Worm (Caenorhabditis elegans) whole organism, young adult: ENCODE results near the gene ruvb-1.

ENCODE experiments used
- Y56A3A.18 ChIP-seq: fragments of 200-800 bp; sonication (Bioruptor generic); IDR thresholded peaks from 2 replicates; pipeline ENCODE4 v1.3.6; 2022; ENCODE audit warnings: missing genetic modification reagents, missing genetic modification characterization, missing compliant biosample characterization
- Y95B8A.8 ChIP-seq: fragments of 200-800 bp; sonication (Bioruptor generic); IDR thresholded peaks from 2 replicates; pipeline ENCODE4 v1.3.6; 2022; ENCODE audit warnings: missing genetic modification reagents, missing genetic modification characterization, missing compliant biosample characterization
- ama-1 ChIP-seq, 3 experiments: fragments of 150-350 bp in 1 of 3; sonication (generic microtip) in 2 of 3; optimal IDR thresholded peaks; 2 replicates each; lab custom pipeline; 2014 to 2018; ENCODE audit warnings: missing biosample characterization in 2 of 3, missing genetic modification characterization in 2 of 3, missing genetic modification reagents in 2 of 3
- hlh-12 ChIP-seq: sonication (generic microtip); optimal IDR thresholded peaks from 2 replicates; lab custom pipeline; 2016; ENCODE audit warnings: missing genetic modification characterization, missing compliant biosample characterization
- snpc-4 ChIP-seq, 5 experiments: fragments of 150-350 bp in 1 of 5; sonication (generic microtip) in 4 of 5; optimal IDR thresholded peaks; 2 replicates each; lab custom pipeline; 2014 to 2018; ENCODE audit warnings: missing genetic modification characterization in 5 of 5, missing biosample characterization in 3 of 5, antibody characterized with exemption in 2 of 5, mild to moderate bottlenecking in 2 of 5, missing compliant biosample characterization in 2 of 5, missing genotype in 2 of 5, moderate library complexity in 2 of 5, missing genetic modification reagents in 1 of 5
- tbx-9 ChIP-seq: sonication (generic microtip); optimal IDR thresholded peaks from 2 replicates; lab custom pipeline; 2016; ENCODE audit warnings: borderline replicate concordance, missing genetic modification characterization, inconsistent platforms, missing compliant biosample characterization

DNA sequence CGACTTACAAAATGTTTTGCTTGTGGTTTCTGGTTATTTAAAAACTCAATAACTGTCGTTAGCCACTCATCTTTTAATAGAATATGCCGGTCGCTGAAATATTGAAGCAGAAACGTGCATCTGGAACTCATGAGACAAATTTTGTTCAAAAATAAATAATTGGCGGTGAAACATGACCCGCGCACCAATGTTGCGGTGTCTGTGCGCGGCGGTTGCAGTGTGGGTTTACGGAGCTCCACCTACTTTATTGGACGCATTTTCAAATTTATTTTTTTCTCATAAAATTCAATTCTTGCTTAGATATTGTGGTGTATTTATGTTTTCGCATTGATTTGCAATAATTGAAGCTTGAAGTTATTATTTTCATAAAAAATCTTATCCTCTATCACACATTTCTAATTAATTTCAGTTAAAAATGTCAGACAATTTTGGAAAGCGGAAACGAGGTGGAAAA lies 50.0 kb downstream of the ruvb-1 start, which contains the start of the genes rmh-2 and suds-3:
- TF ChIP-seq ama-1 (optimal IDR thresholded peaks at IDR 0.05; lab: Kevin White, UChicago) (no peak), ama-1 (GFP tag; optimal IDR thresholded peaks at IDR 0.05; lab: Kevin White, UChicago) (no peak), Y56A3A.18 (no peak), Y95B8A.8 (GFP tag; lab: Robert Waterston, UW) (no peak), tbx-9 (tag; lab: Kevin White, UChicago) (no peak), hlh-12 (tag; lab: Kevin White, UChicago) (no peak), snpc-4 (GFP tag; optimal IDR thresholded peaks at IDR 0.05; lab: Kevin White, UChicago) (no peak), snpc-4 (tag; optimal IDR thresholded peaks at IDR 0.05; lab: Kevin White, UChicago) (no peak)
